Fruit fly (Drosophila melanogaster): ENCODE measurements around the gene RhoBTB.

DNA sequence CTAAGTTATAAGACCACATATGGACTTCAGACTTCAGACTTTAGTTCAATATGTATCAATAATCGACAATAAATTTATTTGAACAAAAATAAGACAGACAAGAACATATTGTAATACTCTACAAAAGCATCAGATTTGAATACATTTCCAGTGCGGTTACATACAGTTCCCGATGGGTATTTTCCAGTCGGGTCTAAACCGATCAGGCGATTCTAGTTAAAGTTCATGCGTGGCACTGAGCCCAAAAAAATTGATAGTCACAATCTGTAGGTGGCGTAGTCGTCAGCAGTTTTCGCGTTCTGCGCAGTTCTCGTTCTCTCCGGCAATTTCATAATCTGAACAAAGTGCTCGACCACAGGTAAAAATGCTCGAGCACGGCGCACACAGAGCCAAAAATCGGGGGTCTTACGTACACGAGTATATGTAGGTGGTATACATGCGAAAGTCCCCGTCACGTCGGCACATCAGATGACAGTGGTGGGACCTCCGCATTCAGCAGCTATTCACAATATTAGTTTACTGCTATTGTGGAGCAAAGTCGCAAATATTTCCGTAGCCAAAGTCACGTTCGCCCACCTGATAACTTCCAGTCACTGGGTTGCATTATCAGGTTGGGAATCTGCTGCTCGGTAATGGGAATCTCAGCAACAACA, 19.3 kb downstream of the RhoBTB start:
- 0 out of 3 replicates have a peak, but pooled peaks have one; percentile 13 for TF ChIP-seq fd96Ca (GFP tag; IDR thresholded peaks at IDR 0.05)
- TF ChIP-seq CG34367 (tag; optimal IDR thresholded peaks at IDR 0.05), result no peak
- no peak for TF ChIP-seq EcR (GFP tag; optimal IDR thresholded peaks at IDR 0.05)
- TF ChIP-seq Ets98B (GFP tag; IDR thresholded peaks at IDR 0.05), result no peak
